Worm (Caenorhabditis elegans) whole organism, midembryonic: Measurements from ENCODE around the gene tag-267.

Source experiments
- T22C8.4 ChIP-seq: fragments of 200-800 bp; sonication (Bioruptor generic); IDR thresholded peaks from 2 replicates; pipeline ENCODE4 v1.3.6; 2022; ENCODE audit warnings: missing genetic modification characterization, missing compliant biosample characterization
- cog-1 ChIP-seq: sonication (generic microtip); optimal IDR thresholded peaks from 2 replicates; lab custom pipeline; 2016; ENCODE audit warnings: missing genetic modification characterization, missing compliant biosample characterization
- flt-1 ChIP-seq: fragments of 200-800 bp; sonication (Bioruptor generic); IDR thresholded peaks from 2 replicates; pipeline ENCODE4 v1.3.6; 2022; ENCODE audit warnings: missing genetic modification characterization, missing compliant biosample characterization
- klf-2 ChIP-seq: fragments of 200-800 bp; sonication (Bioruptor generic); conservative IDR thresholded peaks from 2 replicates; pipeline ENCODE4 v1.3.6; 2022; ENCODE audit warnings: missing genetic modification reagents, missing genetic modification characterization, missing compliant biosample characterization
- med-1 ChIP-seq: sonication (generic microtip); optimal IDR thresholded peaks from 2 replicates; lab custom pipeline; 2017; ENCODE audit warnings: missing genetic modification characterization, mild to moderate bottlenecking, missing compliant biosample characterization, antibody characterized with exemption, missing genetic modification reagents; ENCODE audit not compliant: insufficient read depth
- ref-1 ChIP-seq: fragments of 200-800 bp; sonication (Bioruptor generic); conservative IDR thresholded peaks from 2 replicates; pipeline ENCODE4 v1.3.6; 2022; ENCODE audit warnings: missing genetic modification reagents, missing genetic modification characterization, missing compliant biosample characterization
- tab-1 ChIP-seq: fragments of 200-800 bp; sonication (Bioruptor generic); IDR thresholded peaks from 2 replicates; pipeline ENCODE4 v1.3.6; 2022; ENCODE audit warnings: missing genetic modification characterization, missing compliant biosample characterization
- ztf-23 ChIP-seq: fragments of 200-800 bp; sonication (Bioruptor generic); IDR thresholded peaks from 2 replicates; pipeline ENCODE4 v1.3.6; 2022; ENCODE audit warnings: missing genetic modification reagents, missing genetic modification characterization, missing compliant biosample characterization
- ztf-29 ChIP-seq: fragments of 200-800 bp; sonication (Bioruptor generic); IDR thresholded peaks from 2 replicates; pipeline ENCODE4 v1.3.6; 2022; ENCODE audit warnings: missing genetic modification reagents, missing genetic modification characterization, missing compliant biosample characterization

DNA sequence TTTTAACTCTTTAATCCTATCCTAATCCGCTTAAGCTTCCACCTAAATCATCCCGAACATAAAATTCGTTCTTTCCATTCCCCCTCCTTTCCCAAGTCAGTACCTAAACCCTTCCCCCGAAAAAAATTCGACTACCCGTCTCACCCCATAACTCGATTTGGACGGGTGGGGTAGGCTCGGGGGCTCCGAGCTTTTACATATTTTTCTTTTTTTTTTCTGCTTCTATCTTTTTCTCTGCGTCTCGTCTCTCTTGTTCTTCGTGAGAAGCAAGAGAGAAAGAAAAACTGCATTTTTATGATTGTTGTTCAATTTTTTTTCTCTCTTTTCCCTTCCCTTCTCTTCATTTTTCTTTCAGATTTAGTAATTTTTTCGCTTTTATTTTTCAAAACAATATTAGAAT, 34.8 kb downstream of the tag-267 start:
- TF ChIP-seq tab-1 (GFP tag; lab: Robert Waterston, UW): no peak
- no peak for TF ChIP-seq ztf-29
- no peak for TF ChIP-seq T22C8.4 (GFP tag; lab: Robert Waterston, UW)
- TF ChIP-seq klf-2 (GFP tag; lab: Robert Waterston, UW): no peak
- TF ChIP-seq flt-1 (GFP tag; lab: Robert Waterston, UW): no peak
- no peak for TF ChIP-seq cog-1
- TF ChIP-seq ztf-23 (GFP tag; lab: Robert Waterston, UW): no peak
- TF ChIP-seq ref-1: no peak
- no peak for TF ChIP-seq med-1 (GFP tag; lab: Kevin White, UChicago)
